Worm (Caenorhabditis elegans): ENCODE data around the gene T25F10.4.

The T25F10.4 gene

ce11 chrV:6775708-6776107, 13.4 kb upstream of the T25F10.4 start, which contains the start of gene srh-28:
Gene srh-28, minus strand, starts transcription at chrV:6775808.
- no peak for TF ChIP-seq let-526 (GFP tag; IDR thresholded peaks at IDR 0.05)
- no peak for TF ChIP-seq rpc-1 (optimal IDR thresholded peaks at IDR 0.05)
- no peak for TF ChIP-seq rpc-1 (tag; optimal IDR thresholded peaks at IDR 0.05)
- no peak for TF ChIP-seq T26A5.8 (tag; optimal IDR thresholded peaks at IDR 0.05)
- no peak for TF ChIP-seq madf-10 (tag; optimal IDR thresholded peaks at IDR 0.05)
- TF ChIP-seq hlh-26 (GFP tag; conservative IDR thresholded peaks at IDR 0.05) = no peak
- no peak for TF ChIP-seq ztf-25 (GFP tag; IDR thresholded peaks at IDR 0.05)
- no peak for TF ChIP-seq Y79H2A.3 (GFP tag; conservative IDR thresholded peaks at IDR 0.05)
- no peak for TF ChIP-seq F23B12.7 (tag; optimal IDR thresholded peaks at IDR 0.05; ENCODE audit: insufficient read depth)
- TF ChIP-seq Y95B8A.8 (GFP tag; IDR thresholded peaks at IDR 0.05) = no peak
- no peak for TF ChIP-seq F55B11.4 (tag; optimal IDR thresholded peaks at IDR 0.05; ENCODE audit: borderline replicate concordance, insufficient read depth)
- no peak for TF ChIP-seq C17E4.6 (GFP tag; IDR thresholded peaks at IDR 0.05)
- no peak for TF ChIP-seq F37B4.10 (GFP tag; IDR thresholded peaks at IDR 0.05)

- peak; percentile 64 for TF ChIP-seq madf-6 (GFP tag; IDR thresholded peaks at IDR 0.05)
- no peak for TF ChIP-seq lsl-1 (GFP tag; optimal IDR thresholded peaks at IDR 0.05)
- peak; percentile 39 for TF ChIP-seq efl-1 (GFP tag; optimal IDR thresholded peaks at IDR 0.05)
Measured at ce11 chrV:6773735-6774134, 11.5 kb upstream of the T25F10.4 start, which contains the start of gene ZC404.16. Gene ZC404.16, minus strand, starts transcription at chrV:6773835.

- TF ChIP-seq hsf-1 (GFP tag; IDR thresholded peaks at IDR 0.05) (no peak), hrde-1 (tag; optimal IDR thresholded peaks at IDR 0.05; ENCODE audit: borderline replicate concordance) (no peak), lin-35 (GFP tag; optimal IDR thresholded peaks at IDR 0.05) (no peak), Y67H2A.10 (GFP tag; conservative IDR thresholded peaks at IDR 0.05) (no peak), ekl-4 (GFP tag; IDR thresholded peaks at IDR 0.05) (no peak), B0019.2 (GFP tag; conservative IDR thresholded peaks at IDR 0.05) (no peak), ceh-100 (GFP tag; IDR thresholded peaks at IDR 0.05) (no peak), atf-7 (tag; optimal IDR thresholded peaks at IDR 0.05) (no peak), madf-10 (tag; optimal IDR thresholded peaks at IDR 0.05) (no peak), unc-130 (GFP tag; optimal IDR thresholded peaks at IDR 0.05) (no peak), snpc-3.4 (tag; optimal IDR thresholded peaks at IDR 0.05) (no peak)
Measured at ce11 chrV:6771645-6772044, 9.4 kb upstream of the T25F10.4 start, which contains the start of gene srh-30. Gene srh-30, minus strand, starts transcription at chrV:6771745.

- TF ChIP-seq snpc-3.4 (tag; optimal IDR thresholded peaks at IDR 0.05) (no peak), fkh-3 (tag; optimal IDR thresholded peaks at IDR 0.05) (no peak), F57A8.1 (GFP tag; optimal IDR thresholded peaks at IDR 0.05) (no peak), ztf-28 (GFP tag; IDR thresholded peaks at IDR 0.05) (no peak), him-1 (tag; optimal IDR thresholded peaks at IDR 0.05) (no peak), hmg-20 (GFP tag; IDR thresholded peaks at IDR 0.05) (no peak), aptf-2 (GFP tag; conservative IDR thresholded peaks at IDR 0.05) (no peak), T07F8.4 (tag; optimal IDR thresholded peaks at IDR 0.05) (no peak), lin-40 (tag; optimal IDR thresholded peaks at IDR 0.05) (no peak), ama-1 (optimal IDR thresholded peaks at IDR 0.05) (no peak), ama-1 (GFP tag; optimal IDR thresholded peaks at IDR 0.05) (no peak), gei-17 (GFP tag; optimal IDR thresholded peaks at IDR 0.05) (no peak), let-607 (tag; optimal IDR thresholded peaks at IDR 0.05) (no peak), attf-6 (GFP tag; IDR thresholded peaks at IDR 0.05) (no peak), hlh-26 (GFP tag; conservative IDR thresholded peaks at IDR 0.05) (no peak), ceh-40 (GFP tag; IDR thresholded peaks at IDR 0.05) (no peak), nfyb-1 (GFP tag; IDR thresholded peaks at IDR 0.05) (no peak)
Measured at ce11 chrV:6769440-6769839, 7.2 kb upstream of the T25F10.4 start.
